Worm (Caenorhabditis elegans) whole organism, late embryonic: ENCODE data around the gene srh-18.

Source experiments
- C08G9.2 ChIP-seq: sonication (generic microtip); optimal IDR thresholded peaks from 2 replicates; lab custom pipeline; 2016; ENCODE audit warnings: mild to moderate bottlenecking, missing genetic modification characterization, moderate library complexity, missing compliant biosample characterization
- K09A11.1 ChIP-seq: sonication (generic microtip); optimal IDR thresholded peaks from 2 replicates; lab custom pipeline; 2017; ENCODE audit warnings: antibody characterized with exemption, mild to moderate bottlenecking, missing genetic modification characterization, missing compliant biosample characterization; ENCODE audit not compliant: insufficient read depth
- T23F11.4 ChIP-seq: fragments of 200-800 bp; sonication (Bioruptor generic); optimal IDR thresholded peaks from 2 replicates; lab custom pipeline; 2018; ENCODE audit warnings: mild to moderate bottlenecking, missing genetic modification characterization, missing compliant biosample characterization
- Y22D7AL.16 ChIP-seq: sonication (generic microtip); optimal IDR thresholded peaks from 2 replicates; lab custom pipeline; 2016; ENCODE audit warnings: missing genetic modification characterization, missing compliant biosample characterization
- ama-1 ChIP-seq: fragments of 150-350 bp; optimal IDR thresholded peaks from 2 replicates; lab custom pipeline; 2014
- ceh-2 ChIP-seq: sonication (generic microtip); optimal IDR thresholded peaks from 2 replicates; lab custom pipeline; 2016; ENCODE audit warnings: missing genotype, missing genetic modification characterization, missing compliant biosample characterization
- ceh-22 ChIP-seq: sonication (generic microtip); optimal IDR thresholded peaks from 2 replicates; lab custom pipeline; 2017; ENCODE audit warnings: missing biosample characterization, missing genetic modification characterization
- ceh-24 ChIP-seq: sonication (generic microtip); optimal IDR thresholded peaks from 2 replicates; lab custom pipeline; 2016; ENCODE audit warnings: mild to moderate bottlenecking, missing genetic modification characterization, missing compliant biosample characterization
- ceh-34 ChIP-seq: sonication (generic microtip); optimal IDR thresholded peaks from 2 replicates; lab custom pipeline; 2016; ENCODE audit warnings: mild to moderate bottlenecking, missing genetic modification characterization, missing compliant biosample characterization
- ceh-45 ChIP-seq: fragments of 200-800 bp; sonication (Bioruptor generic); IDR thresholded peaks from 2 replicates; pipeline ENCODE4 v1.3.6; 2022; ENCODE audit warnings: missing genetic modification reagents, missing genetic modification characterization, missing compliant biosample characterization
- ceh-48 ChIP-seq: sonication (generic microtip); optimal IDR thresholded peaks from 2 replicates; lab custom pipeline; 2016; ENCODE audit warnings: missing genetic modification characterization, inconsistent platforms, missing compliant biosample characterization
- ceh-9 ChIP-seq: sonication (generic microtip); optimal IDR thresholded peaks from 2 replicates; lab custom pipeline; 2016; ENCODE audit warnings: mild to moderate bottlenecking, missing genetic modification characterization, inconsistent platforms, missing compliant biosample characterization
- che-1 ChIP-seq: sonication (generic microtip); optimal IDR thresholded peaks from 2 replicates; lab custom pipeline; 2016; ENCODE audit warnings: mild to moderate bottlenecking, missing genetic modification characterization, missing compliant biosample characterization
- dmd-4 ChIP-seq: sonication (generic microtip); optimal IDR thresholded peaks from 2 replicates; lab custom pipeline; 2016; ENCODE audit warnings: borderline replicate concordance, missing genetic modification characterization, missing compliant biosample characterization
- dve-1 ChIP-seq: sonication (generic microtip); optimal IDR thresholded peaks from 2 replicates; lab custom pipeline; 2017; ENCODE audit warnings: antibody characterized with exemption, mild to moderate bottlenecking, missing genetic modification characterization, missing compliant biosample characterization
- eyg-1 ChIP-seq: sonication (generic microtip); optimal IDR thresholded peaks from 2 replicates; lab custom pipeline; 2016; ENCODE audit warnings: missing genotype, missing genetic modification characterization, missing compliant biosample characterization
- fax-1 ChIP-seq: sonication (generic microtip); optimal IDR thresholded peaks from 2 replicates; lab custom pipeline; 2016; ENCODE audit warnings: missing genotype, missing genetic modification characterization, missing compliant biosample characterization
- fkh-6 ChIP-seq: sonication (generic microtip); optimal IDR thresholded peaks from 2 replicates; lab custom pipeline; 2016; ENCODE audit warnings: missing genetic modification characterization, missing compliant biosample characterization
- hlh-13 ChIP-seq: fragments of 200-800 bp; sonication (Bioruptor generic); optimal IDR thresholded peaks from 2 replicates; lab custom pipeline; 2018; ENCODE audit warnings: mild to moderate bottlenecking, missing genetic modification characterization, missing compliant biosample characterization
- hlh-8 ChIP-seq: sonication (generic microtip); optimal IDR thresholded peaks from 2 replicates; lab custom pipeline; 2016; ENCODE audit warnings: missing genotype, missing genetic modification characterization, missing compliant biosample characterization
- lin-11 ChIP-seq: fragments of 200-800 bp; sonication (Bioruptor generic); optimal IDR thresholded peaks from 2 replicates; lab custom pipeline; 2018; ENCODE audit warnings: mild to moderate bottlenecking, missing genetic modification characterization, missing compliant biosample characterization
- madf-2 ChIP-seq: sonication (generic microtip); optimal IDR thresholded peaks from 2 replicates; lab custom pipeline; 2017; ENCODE audit warnings: missing genetic modification characterization, missing compliant biosample characterization
- mec-3 ChIP-seq: sonication (generic microtip); optimal IDR thresholded peaks from 2 replicates; lab custom pipeline; 2016; ENCODE audit warnings: borderline replicate concordance, missing genetic modification characterization, missing compliant biosample characterization
- nfya-1 ChIP-seq: sonication (generic microtip); optimal IDR thresholded peaks from 2 replicates; lab custom pipeline; 2017; ENCODE audit warnings: missing genetic modification characterization, mild to moderate bottlenecking, missing compliant biosample characterization, antibody characterized with exemption, moderate library complexity
- npax-4 ChIP-seq: sonication (generic microtip); optimal IDR thresholded peaks from 2 replicates; lab custom pipeline; 2016; ENCODE audit warnings: missing genetic modification characterization, missing compliant biosample characterization
- pax-1 ChIP-seq: fragments of 150-350 bp; optimal IDR thresholded peaks from 2 replicates; lab custom pipeline; 2014; ENCODE audit warnings: missing biosample characterization, missing genetic modification characterization
- pha-2 ChIP-seq: sonication (generic microtip); optimal IDR thresholded peaks from 2 replicates; lab custom pipeline; 2017; ENCODE audit warnings: mild to moderate bottlenecking, missing genetic modification characterization, missing compliant biosample characterization
- pqm-1 ChIP-seq: sonication (generic microtip); optimal IDR thresholded peaks from 2 replicates; lab custom pipeline; 2016; ENCODE audit warnings: missing genetic modification characterization, missing compliant biosample characterization
- sox-2 ChIP-seq: fragments of 200-800 bp; sonication (Bioruptor generic); IDR thresholded peaks from 2 replicates; pipeline ENCODE4 v1.3.6; 2022; ENCODE audit warnings: missing genetic modification reagents, missing genetic modification characterization, missing compliant biosample characterization
- sox-4 ChIP-seq: sonication (generic microtip); optimal IDR thresholded peaks from 2 replicates; lab custom pipeline; 2017; ENCODE audit warnings: mild to moderate bottlenecking, missing genetic modification characterization, inconsistent platforms, missing compliant biosample characterization
- syd-9 ChIP-seq: sonication (generic microtip); optimal IDR thresholded peaks from 2 replicates; lab custom pipeline; 2016; ENCODE audit warnings: mild to moderate bottlenecking, missing genetic modification characterization, moderate library complexity, missing compliant biosample characterization
- tbx-2 ChIP-seq: sonication (generic microtip); optimal IDR thresholded peaks from 2 replicates; lab custom pipeline; 2016; ENCODE audit warnings: missing genetic modification characterization, missing compliant biosample characterization
- tbx-7 ChIP-seq: sonication (generic microtip); optimal IDR thresholded peaks from 2 replicates; lab custom pipeline; 2016; ENCODE audit warnings: missing genotype, missing genetic modification characterization, missing compliant biosample characterization
- ttx-3 ChIP-seq: sonication (generic microtip); optimal IDR thresholded peaks from 2 replicates; lab custom pipeline; 2016; ENCODE audit warnings: missing genetic modification reagents, missing genetic modification characterization, missing compliant biosample characterization
- unc-3 ChIP-seq, 2 experiments: fragments of 200-800 bp in 1 of 2; sonication (Bioruptor generic) in 1 of 2; sonication (generic microtip) in 1 of 2; conservative IDR thresholded peaks in 1 of 2; optimal IDR thresholded peaks in 1 of 2; 2 replicates each; pipeline versions ENCODE4 v1.3.6 to Lab custom; 2016 to 2022; ENCODE audit warnings: missing compliant biosample characterization in 2 of 2, missing genetic modification characterization in 2 of 2, missing genetic modification reagents in 1 of 2
- unc-42 ChIP-seq: sonication (generic microtip); optimal IDR thresholded peaks from 2 replicates; lab custom pipeline; 2016; ENCODE audit warnings: missing genotype, missing genetic modification characterization, missing compliant biosample characterization
- unc-55 ChIP-seq: sonication (generic microtip); optimal IDR thresholded peaks from 2 replicates; lab custom pipeline; 2017; ENCODE audit warnings: missing biosample characterization, missing genetic modification reagents, missing genetic modification characterization
- unc-86 ChIP-seq: sonication (generic microtip); optimal IDR thresholded peaks from 2 replicates; lab custom pipeline; 2016; ENCODE audit warnings: missing genetic modification characterization, missing compliant biosample characterization
- zip-5 ChIP-seq: sonication (generic microtip); optimal IDR thresholded peaks from 2 replicates; lab custom pipeline; 2016; ENCODE audit warnings: missing genetic modification characterization, missing compliant biosample characterization
- ztf-16 ChIP-seq: sonication (generic microtip); optimal IDR thresholded peaks from 2 replicates; lab custom pipeline; 2017; ENCODE audit warnings: missing genetic modification characterization, missing compliant biosample characterization

The srh-18 gene

ce11 chrV:13288881-13289280 lies 29.4 kb upstream of the srh-18 start:
- peak; percentile 6 for TF ChIP-seq unc-55 (GFP tag; lab: Kevin White, UChicago)
- TF ChIP-seq ztf-16 = no peak

- TF ChIP-seq tbx-7 (tag; lab: Kevin White, UChicago) (no peak), unc-42 (tag; lab: Kevin White, UChicago) (peak; percentile 73)
Measured at ce11 chrV:13294507-13294906, 23.7 kb upstream of the srh-18 start.

ce11 chrV:13295859-13296258 lies 22.4 kb upstream of the srh-18 start, which contains the start of gene uig-1:
uig-1 (minus strand) TSS chrV:13295978.
- TF ChIP-seq ceh-9 (tag; lab: Kevin White, UChicago) (no peak), mec-3 (tag; lab: Kevin White, UChicago) (no peak), ttx-3 (tag; lab: Kevin White, UChicago) (no peak), eyg-1 (tag; lab: Kevin White, UChicago) (no peak), che-1 (tag; lab: Kevin White, UChicago) (no peak), K09A11.1 (no peak), ceh-24 (tag; lab: Kevin White, UChicago) (no peak), ceh-22 (no peak), pha-2 (tag; lab: Kevin White, UChicago) (no peak), ceh-2 (no peak), fkh-6 (tag; lab: Kevin White, UChicago) (no peak), sox-4 (no peak)

ce11 chrV:13297220-13297619 lies 21.0 kb upstream of the srh-18 start, which contains the start of gene C26E1.1:
C26E1.1 (plus strand) TSS chrV:13297520.
- TF ChIP-seq pha-2 (tag; lab: Kevin White, UChicago) = no peak
- no peak for TF ChIP-seq dmd-4 (tag; lab: Kevin White, UChicago)

ce11 chrV:13298706-13299105 lies 19.5 kb upstream of the srh-18 start:
- no peak for TF ChIP-seq hlh-13 (GFP tag; lab: Kevin White, UChicago)
- TF ChIP-seq nfya-1 (tag; lab: Kevin White, UChicago) = no peak
- TF ChIP-seq hlh-8 (tag; lab: Kevin White, UChicago) = no peak
- no peak for TF ChIP-seq npax-4
- TF ChIP-seq pha-2 (tag; lab: Kevin White, UChicago) = no peak
- no peak for TF ChIP-seq unc-86 (tag; lab: Kevin White, UChicago)
- no peak for TF ChIP-seq ceh-34 (tag; lab: Kevin White, UChicago)
- TF ChIP-seq dmd-4 (tag; lab: Kevin White, UChicago) = no peak
- no peak for TF ChIP-seq fax-1
- TF ChIP-seq dve-1 (tag; lab: Kevin White, UChicago) = no peak
- TF ChIP-seq syd-9 (tag; lab: Kevin White, UChicago) = no peak
- TF ChIP-seq C08G9.2 (tag; lab: Kevin White, UChicago) = no peak
- no peak for TF ChIP-seq T23F11.4 (GFP tag; lab: Kevin White, UChicago)
- no peak for TF ChIP-seq ztf-16
- no peak for TF ChIP-seq tbx-7 (tag; lab: Kevin White, UChicago)
- TF ChIP-seq pax-1 = no peak
- TF ChIP-seq madf-2 = no peak
- TF ChIP-seq unc-3 (GFP tag; conservative IDR thresholded peaks at IDR 0.05; lab: Robert Waterston, UW) = no peak
- TF ChIP-seq unc-3 (tag; optimal IDR thresholded peaks at IDR 0.05; lab: Kevin White, UChicago) = no peak

- TF ChIP-seq nfya-1 (tag; lab: Kevin White, UChicago) (no peak), ama-1 (lab: Kevin White, UChicago) (no peak), lin-11 (no peak), ceh-45 (no peak), ceh-48 (tag; lab: Kevin White, UChicago) (no peak), ceh-34 (tag; lab: Kevin White, UChicago) (no peak), dmd-4 (tag; lab: Kevin White, UChicago) (no peak), Y22D7AL.16 (tag; lab: Kevin White, UChicago) (no peak), ttx-3 (tag; lab: Kevin White, UChicago) (no peak), zip-5 (tag; lab: Kevin White, UChicago) (no peak), dve-1 (tag; lab: Kevin White, UChicago) (no peak), unc-42 (tag; lab: Kevin White, UChicago) (no peak), sox-2 (GFP tag; lab: Robert Waterston, UW) (no peak), pqm-1 (tag; lab: Kevin White, UChicago) (no peak), tbx-2 (tag; lab: Kevin White, UChicago) (no peak), ceh-24 (tag; lab: Kevin White, UChicago) (no peak), hlh-13 (GFP tag; lab: Kevin White, UChicago) (no peak), pha-2 (tag; lab: Kevin White, UChicago) (no peak)
Measured at ce11 chrV:13299398-13299797, 18.9 kb upstream of the srh-18 start.
